Fruit fly (Drosophila melanogaster) whole organism, embryonic: ENCODE measurements around the gene CrzR.

ENCODE experiments used
- BEAF-32 ChIP-seq: fragments of 200-800 bp; sonication (Bioruptor generic); optimal IDR thresholded peaks from 3 replicates; lab custom pipeline; 2017; ENCODE audit warnings: missing biosample characterization, missing genetic modification characterization, mild to moderate bottlenecking, moderate library complexity, missing genetic modification reagents
- CG11398 ChIP-seq: fragments of 200-800 bp; sonication (Bioruptor generic); optimal IDR thresholded peaks from 2 replicates; lab custom pipeline; 2016; ENCODE audit warnings: missing biosample characterization, missing genetic modification characterization
- CG11504 ChIP-seq: fragments of 200-800 bp; sonication (Bioruptor generic); optimal IDR thresholded peaks from 3 replicates; lab custom pipeline; 2019; ENCODE audit warnings: missing biosample characterization, mild to moderate bottlenecking, missing genetic modification characterization, moderate library complexity
- CG1233 ChIP-seq: fragments of 200-800 bp; sonication (Bioruptor generic); optimal IDR thresholded peaks from 4 replicates; lab custom pipeline; 2018; ENCODE audit warnings: missing biosample characterization, mild to moderate bottlenecking, missing genetic modification characterization
- CG12659 ChIP-seq: fragments of 200-800 bp; sonication (Bioruptor generic); optimal IDR thresholded peaks from 3 replicates; lab custom pipeline; 2017; ENCODE audit warnings: mild to moderate bottlenecking, missing biosample characterization, missing genetic modification reagents, missing genetic modification characterization
- CG12942 ChIP-seq: fragments of 200-800 bp; sonication (Bioruptor generic); optimal IDR thresholded peaks from 3 replicates; lab custom pipeline; 2016; ENCODE audit warnings: missing biosample characterization, missing genetic modification characterization
- CG14710 ChIP-seq: fragments of 200-800 bp; sonication (Bioruptor generic); optimal IDR thresholded peaks from 3 replicates; lab custom pipeline; 2019; ENCODE audit warnings: missing biosample characterization, mild to moderate bottlenecking, missing genetic modification characterization, moderate library complexity
- CG15479 ChIP-seq: fragments of 200-800 bp; sonication (Bioruptor generic); optimal IDR thresholded peaks from 3 replicates; lab custom pipeline; 2019; ENCODE audit warnings: missing biosample characterization, mild to moderate bottlenecking, missing genetic modification characterization, moderate library complexity
- CG1792 ChIP-seq: fragments of 200-800 bp; sonication (Bioruptor generic); optimal IDR thresholded peaks from 2 replicates; lab custom pipeline; 2016; ENCODE audit warnings: missing biosample characterization, missing genetic modification characterization
- CG18599 ChIP-seq: fragments of 200-800 bp; sonication (Bioruptor generic); optimal IDR thresholded peaks from 3 replicates; lab custom pipeline; 2017; ENCODE audit warnings: missing biosample characterization, missing genetic modification characterization, mild to moderate bottlenecking, moderate library complexity, missing genetic modification reagents
- CG2116 ChIP-seq: fragments of 200-800 bp; sonication (Bioruptor generic); optimal IDR thresholded peaks from 3 replicates; lab custom pipeline; 2018; ENCODE audit warnings: missing biosample characterization, mild to moderate bottlenecking, missing genetic modification characterization
- CG2875 ChIP-seq: fragments of 200-800 bp; sonication (Bioruptor generic); optimal IDR thresholded peaks from 2 replicates; lab custom pipeline; 2017; ENCODE audit warnings: missing biosample characterization, mild to moderate bottlenecking, missing genetic modification characterization, missing genetic modification reagents
- CG3847 ChIP-seq: fragments of 200-800 bp; sonication (Bioruptor generic); IDR thresholded peaks from 2 replicates; pipeline ENCODE4 v1.3.6; 2022; ENCODE audit warnings: missing biosample characterization, missing genetic modification characterization
- CG4282 ChIP-seq: fragments of 200-800 bp; sonication (Bioruptor generic); optimal IDR thresholded peaks from 2 replicates; lab custom pipeline; 2016; ENCODE audit warnings: missing biosample characterization, missing genetic modification characterization
- CG4617 ChIP-seq: fragments of 200-800 bp; sonication (Bioruptor generic); optimal IDR thresholded peaks from 3 replicates; lab custom pipeline; 2016; ENCODE audit warnings: missing biosample characterization, missing genetic modification characterization, borderline replicate concordance
- Camta ChIP-seq: fragments of 200-800 bp; sonication (Bioruptor generic); optimal IDR thresholded peaks from 2 replicates; lab custom pipeline; 2016; ENCODE audit warnings: missing biosample characterization, missing genetic modification characterization
- ERR ChIP-seq: fragments of 200-800 bp; sonication (Bioruptor generic); optimal IDR thresholded peaks from 2 replicates; lab custom pipeline; 2016; ENCODE audit warnings: missing biosample characterization, missing genetic modification characterization
- HHEX ChIP-seq: fragments of 200-800 bp; sonication (Bioruptor generic); optimal IDR thresholded peaks from 3 replicates; lab custom pipeline; 2017; ENCODE audit warnings: missing biosample characterization, mild to moderate bottlenecking, missing genetic modification characterization, missing genetic modification reagents
- HLH3B ChIP-seq: fragments of 200-800 bp; sonication (Bioruptor generic); IDR thresholded peaks from 2 replicates; pipeline ENCODE4 v1.3.6; 2022; ENCODE audit warnings: missing biosample characterization, missing genetic modification characterization
- Lhr ChIP-seq: fragments of 200-800 bp; sonication (Bioruptor generic); optimal IDR thresholded peaks from 3 replicates; lab custom pipeline; 2017; ENCODE audit warnings: mild to moderate bottlenecking, missing biosample characterization, missing genetic modification reagents, missing genetic modification characterization
- MESR4 ChIP-seq: fragments of 200-800 bp; sonication (Bioruptor generic); optimal IDR thresholded peaks from 2 replicates; lab custom pipeline; 2018; ENCODE audit warnings: missing biosample characterization, mild to moderate bottlenecking, missing genetic modification characterization, moderate library complexity
- Myb ChIP-seq: fragments of 200-800 bp; sonication (Bioruptor generic); optimal IDR thresholded peaks from 2 replicates; lab custom pipeline; 2016; ENCODE audit warnings: missing biosample characterization, missing genetic modification characterization
- Nf-YB ChIP-seq: fragments of 200-800 bp; sonication (Bioruptor generic); optimal IDR thresholded peaks from 3 replicates; lab custom pipeline; 2019; ENCODE audit warnings: missing biosample characterization, mild to moderate bottlenecking, missing genetic modification characterization, moderate library complexity
- Taf1 ChIP-seq: fragments of 200-800 bp; sonication (Bioruptor generic); IDR thresholded peaks from 2 replicates; pipeline ENCODE4 v1.3.6; 2022; ENCODE audit warnings: missing biosample characterization, missing genetic modification characterization
- bbx ChIP-seq: fragments of 200-800 bp; sonication (Bioruptor generic); IDR thresholded peaks from 2 replicates; pipeline ENCODE4 v1.3.6; 2022; ENCODE audit warnings: missing biosample characterization, missing genetic modification characterization; ENCODE audit not compliant: partially characterized antibody
- chn ChIP-seq: fragments of 200-800 bp; sonication (Bioruptor generic); optimal IDR thresholded peaks from 2 replicates; lab custom pipeline; 2016; ENCODE audit warnings: missing biosample characterization, missing genetic modification characterization
- croc ChIP-seq: fragments of 200-800 bp; sonication (Bioruptor generic); conservative IDR thresholded peaks from 3 replicates; pipeline ENCODE4 v1.3.6; 2022; ENCODE audit warnings: missing biosample characterization, missing genetic modification characterization
- crol ChIP-seq: fragments of 200-800 bp; sonication (Bioruptor generic); IDR thresholded peaks from 2 replicates; pipeline ENCODE4 v1.3.6; 2022; ENCODE audit warnings: missing biosample characterization, missing genetic modification characterization
- cwo ChIP-seq: fragments of 200-800 bp; sonication (Bioruptor generic); optimal IDR thresholded peaks from 3 replicates; lab custom pipeline; 2017; ENCODE audit warnings: missing biosample characterization, missing genetic modification characterization, mild to moderate bottlenecking, moderate library complexity, missing genetic modification reagents
- dmrt99B ChIP-seq: fragments of 200-800 bp; sonication (Bioruptor generic); optimal IDR thresholded peaks from 2 replicates; lab custom pipeline; 2018; ENCODE audit warnings: missing biosample characterization, mild to moderate bottlenecking, missing genetic modification characterization, moderate library complexity
- dysf ChIP-seq: fragments of 200-800 bp; sonication (Bioruptor generic); IDR thresholded peaks from 3 replicates; pipeline ENCODE4 v1.3.6; 2022; ENCODE audit warnings: missing biosample characterization, missing genetic modification characterization
- exex ChIP-seq: fragments of 200-800 bp; sonication (Bioruptor generic); optimal IDR thresholded peaks from 4 replicates; lab custom pipeline; 2018; ENCODE audit warnings: missing biosample characterization, mild to moderate bottlenecking, missing genetic modification characterization, moderate library complexity
- fd96Cb ChIP-seq: fragments of 200-800 bp; sonication (Bioruptor generic); optimal IDR thresholded peaks from 2 replicates; lab custom pipeline; 2018; ENCODE audit warnings: missing biosample characterization, mild to moderate bottlenecking, missing genetic modification characterization, moderate library complexity
- jumu ChIP-seq: fragments of 200-800 bp; sonication (Bioruptor generic); optimal IDR thresholded peaks from 3 replicates; lab custom pipeline; 2016; ENCODE audit warnings: missing biosample characterization, missing genetic modification characterization
- kay ChIP-seq: fragments of 200-800 bp; sonication (Bioruptor generic); optimal IDR thresholded peaks from 2 replicates; lab custom pipeline; 2016; ENCODE audit warnings: missing biosample characterization, missing genetic modification characterization
- klu ChIP-seq: fragments of 200-800 bp; sonication (Bioruptor generic); IDR thresholded peaks from 2 replicates; pipeline ENCODE4 v1.3.6; 2022; ENCODE audit warnings: missing biosample characterization, missing genetic modification characterization
- lmd ChIP-seq: fragments of 200-800 bp; sonication (Bioruptor generic); IDR thresholded peaks from 2 replicates; pipeline ENCODE4 v1.3.6; 2022; ENCODE audit warnings: missing biosample characterization, missing genetic modification characterization
- lola ChIP-seq, 3 experiments: fragments of >200 bp in 2 of 3; fragments of 200-800 bp in 1 of 3; sonication (Bioruptor generic) in 1 of 3; optimal IDR thresholded peaks; 2 replicates each; lab custom pipeline; 2017 to 2019; ENCODE audit warnings: missing biosample characterization in 3 of 3, missing genetic modification characterization in 3 of 3, mild to moderate bottlenecking in 1 of 3, moderate library complexity in 1 of 3
- nau ChIP-seq: fragments of 200-800 bp; sonication (Bioruptor generic); optimal IDR thresholded peaks from 3 replicates; lab custom pipeline; 2017; ENCODE audit warnings: missing biosample characterization, mild to moderate bottlenecking, missing genetic modification characterization, missing genetic modification reagents
- peb ChIP-seq: fragments of 200-800 bp; sonication (Bioruptor generic); IDR thresholded peaks from 2 replicates; pipeline ENCODE4 v1.3.6; 2022; ENCODE audit warnings: missing biosample characterization, missing genetic modification characterization
- prd ChIP-seq, 3 experiments: fragments of >200 bp in 2 of 3; fragments of 200-800 bp in 1 of 3; sonication (Bioruptor generic) in 1 of 3; optimal IDR thresholded peaks in 2 of 3; IDR thresholded peaks in 1 of 3; 2 replicates in 2 of 3; 3 replicates in 1 of 3; pipeline versions ENCODE4 v1.3.6 to Lab custom; 2017 to 2022; ENCODE audit warnings: missing biosample characterization in 1 of 3, missing genetic modification characterization in 1 of 3
- pzg ChIP-seq: fragments of 200-800 bp; sonication (Bioruptor generic); optimal IDR thresholded peaks from 3 replicates; lab custom pipeline; 2018; ENCODE audit warnings: missing biosample characterization, mild to moderate bottlenecking, missing genetic modification characterization, moderate library complexity
- repo ChIP-seq: fragments of 200-800 bp; sonication (Bioruptor generic); optimal IDR thresholded peaks from 2 replicates; lab custom pipeline; 2016; ENCODE audit warnings: missing biosample characterization, missing genetic modification characterization
- scrt ChIP-seq: fragments of 200-800 bp; sonication (Bioruptor generic); optimal IDR thresholded peaks from 2 replicates; lab custom pipeline; 2018; ENCODE audit warnings: missing biosample characterization, mild to moderate bottlenecking, missing genetic modification characterization, moderate library complexity
- sens ChIP-seq: fragments of 200-800 bp; sonication (Bioruptor generic); peaks from one replicate; lab custom pipeline; 2016; ENCODE audit warnings: missing biosample characterization, missing genetic modification characterization
- so ChIP-seq: fragments of 200-800 bp; sonication (Bioruptor generic); IDR thresholded peaks from 3 replicates; pipeline ENCODE4 v1.3.6; 2022; ENCODE audit warnings: missing biosample characterization, missing genetic modification characterization
- tgo ChIP-seq: fragments of 200-800 bp; sonication (Bioruptor generic); IDR thresholded peaks from 3 replicates; pipeline ENCODE4 v1.3.6; 2022; ENCODE audit warnings: missing biosample characterization, missing genetic modification characterization
- vnd ChIP-seq: fragments of 200-800 bp; sonication (Bioruptor generic); IDR thresholded peaks from 3 replicates; pipeline ENCODE4 v1.3.6; 2022; ENCODE audit warnings: missing biosample characterization, missing genetic modification characterization; ENCODE audit not compliant: partially characterized antibody
- wek ChIP-seq: fragments of 200-800 bp; sonication (Bioruptor generic); optimal IDR thresholded peaks from 3 replicates; lab custom pipeline; 2018; ENCODE audit warnings: missing biosample characterization, mild to moderate bottlenecking, missing genetic modification characterization, moderate library complexity
- zen ChIP-seq: fragments of 200-800 bp; sonication (Bioruptor generic); optimal IDR thresholded peaks from 3 replicates; lab custom pipeline; 2018; ENCODE audit warnings: missing biosample characterization, mild to moderate bottlenecking, missing genetic modification characterization, moderate library complexity

CrzR gene

DNA sequence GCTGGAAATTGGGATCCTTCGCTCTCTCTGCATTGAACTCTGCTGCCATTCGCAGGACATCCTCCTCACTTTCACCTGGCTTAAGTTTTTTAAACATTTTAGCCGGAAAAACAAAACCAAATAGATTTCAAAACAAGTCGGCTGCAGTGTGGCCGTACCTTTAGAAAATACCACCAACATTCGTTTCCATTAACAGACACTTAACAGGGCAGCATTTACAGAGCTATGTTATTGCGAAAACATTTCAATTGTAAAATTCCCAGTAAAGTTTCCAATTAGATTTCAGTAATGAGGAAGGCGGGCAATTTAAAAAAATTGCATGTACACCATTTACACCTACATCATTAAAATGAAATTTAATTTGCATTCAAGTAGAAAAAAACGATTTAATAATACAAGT lies 47.8 kb upstream of the CrzR start, which contains the start of gene CG32104:
TSS of gene CG32104 (minus strand) at position 152 of the 400 bp plus-strand sequence.
- TF ChIP-seq dmrt99B (tag; lab: Kevin White, UChicago) (no peak), Taf1 (GFP tag; lab: Robert Waterston, UW) (no peak), dysf (GFP tag; lab: Robert Waterston, UW) (no peak), ERR (GFP tag; lab: Kevin White, UChicago) (no peak), klu (no peak), bbx (GFP tag; lab: Robert Waterston, UW) (0 out of 2 replicates have a peak, but pooled peaks have one; percentile 7), CG15479 (GFP tag; lab: Kevin White, UChicago) (peak; percentile 64), croc (GFP tag; lab: Robert Waterston, UW) (no peak), pzg (GFP tag; lab: Kevin White, UChicago) (peak; percentile 47), CG12942 (GFP tag; lab: Kevin White, UChicago) (no peak), vnd (GFP tag; lab: Robert Waterston, UW) (no peak), fd96Cb (tag; lab: Kevin White, UChicago) (no peak), Myb (GFP tag; lab: Kevin White, UChicago) (no peak), CG14710 (tag; lab: Kevin White, UChicago) (peak; percentile 6), sens (GFP tag; lab: Kevin White, UChicago) (no peak), CG4617 (GFP tag; lab: Kevin White, UChicago) (no peak), exex (tag; lab: Kevin White, UChicago) (peak; percentile 60), CG2116 (peak; percentile 35), Lhr (GFP tag; lab: Kevin White, UChicago) (no peak), CG11398 (GFP tag; lab: Kevin White, UChicago) (no peak), CG3847 (GFP tag; lab: Robert Waterston, UW) (no peak), CG18599 (no peak), MESR4 (GFP tag; lab: Kevin White, UChicago) (peak; percentile 28), so (no peak), nau (GFP tag; lab: Kevin White, UChicago) (no peak), CG1233 (no peak), Nf-YB (no peak), CG2875 (GFP tag; lab: Kevin White, UChicago) (no peak), CG4282 (GFP tag; lab: Kevin White, UChicago) (no peak), Camta (GFP tag; lab: Kevin White, UChicago) (no peak), jumu (no peak), lmd (GFP tag; lab: Robert Waterston, UW) (no peak), peb (GFP tag; lab: Robert Waterston, UW) (no peak), prd (optimal IDR thresholded peaks at IDR 0.05; lab: Kevin White, UChicago) (no peak), prd (GFP tag; IDR thresholded peaks at IDR 0.05; lab: Robert Waterston, UW) (no peak), zen (tag; lab: Kevin White, UChicago) (no peak), CG12659 (GFP tag; lab: Kevin White, UChicago) (no peak), BEAF-32 (GFP tag; lab: Kevin White, UChicago) (peak; percentile 6), CG1792 (GFP tag; lab: Kevin White, UChicago) (no peak), crol (no peak), CG11504 (tag; lab: Kevin White, UChicago) (no peak), tgo (no peak), HHEX (GFP tag; lab: Kevin White, UChicago) (no peak), lola (GFP tag; optimal IDR thresholded peaks at IDR 0.05; lab: Kevin White, UChicago) (no peak), chn (GFP tag; lab: Kevin White, UChicago) (no peak), scrt (GFP tag; lab: Kevin White, UChicago) (no peak), repo (no peak), wek (GFP tag; lab: Kevin White, UChicago) (no peak), HLH3B (GFP tag; lab: Robert Waterston, UW) (no peak), cwo (GFP tag; lab: Kevin White, UChicago) (no peak), kay (GFP tag; lab: Kevin White, UChicago) (no peak)
